Worm (Caenorhabditis elegans) whole organism, L4 larva: ENCODE results near the gene Y66D12A.13.

Source experiments
- D1046.2 ChIP-seq: fragments of 200-800 bp; sonication (Bioruptor generic); IDR thresholded peaks from 2 replicates; pipeline ENCODE4 v1.3.6; 2022; ENCODE audit warnings: missing genetic modification characterization, missing compliant biosample characterization
- F10B5.3 ChIP-seq: sonication (generic microtip); optimal IDR thresholded peaks from 2 replicates; lab custom pipeline; 2016; ENCODE audit warnings: mild to moderate bottlenecking, missing genetic modification characterization, missing compliant biosample characterization
- F26F4.8 ChIP-seq: fragments of 200-800 bp; sonication (Bioruptor generic); conservative IDR thresholded peaks from 2 replicates; pipeline ENCODE4 v1.3.6; 2022; ENCODE audit warnings: missing genetic modification characterization, missing compliant biosample characterization
- F44E2.7 ChIP-seq: fragments of 200-800 bp; sonication (Bioruptor generic); IDR thresholded peaks from 2 replicates; pipeline ENCODE4 v2.1.2; 2022; ENCODE audit warnings: missing genetic modification characterization, missing compliant biosample characterization
- F49E8.2 ChIP-seq: sonication (generic microtip); optimal IDR thresholded peaks from 2 replicates; lab custom pipeline; 2016; ENCODE audit warnings: missing compliant biosample characterization, mild to moderate bottlenecking, missing genetic modification characterization, borderline replicate concordance
- R02D3.7 ChIP-seq: fragments of 150-350 bp; sonication (generic microtip); optimal IDR thresholded peaks from 3 replicates; lab custom pipeline; 2014; ENCODE audit warnings: missing biosample characterization, missing genetic modification characterization
- T20F7.1 ChIP-seq: fragments of 200-800 bp; sonication (Bioruptor generic); optimal IDR thresholded peaks from 2 replicates; lab custom pipeline; 2018; ENCODE audit warnings: mild to moderate bottlenecking, missing genetic modification characterization, missing compliant biosample characterization
- Y48G9A.11 ChIP-seq: fragments of 200-800 bp; sonication (Bioruptor generic); IDR thresholded peaks from 2 replicates; pipeline ENCODE4 v1.3.6; 2022; ENCODE audit warnings: missing genetic modification reagents, missing genetic modification characterization, missing compliant biosample characterization
- Y75B8A.6 ChIP-seq: fragments of 200-800 bp; sonication (Bioruptor generic); IDR thresholded peaks from 2 replicates; pipeline ENCODE4 v1.3.6; 2022; ENCODE audit warnings: missing genetic modification reagents, missing genetic modification characterization, missing compliant biosample characterization
- ZK546.5 ChIP-seq, 2 experiments: sonication (generic microtip); optimal IDR thresholded peaks; 2 replicates each; lab custom pipeline; 2017; ENCODE audit warnings: missing biosample characterization in 2 of 2, missing genetic modification characterization in 2 of 2
- ceh-20 ChIP-seq: fragments of 200-800 bp; sonication (Bioruptor generic); IDR thresholded peaks from 2 replicates; pipeline ENCODE4 v1.3.6; 2022; ENCODE audit warnings: missing genetic modification reagents, missing genetic modification characterization, missing compliant biosample characterization
- ceh-32 ChIP-seq: sonication (generic microtip); optimal IDR thresholded peaks from 2 replicates; lab custom pipeline; 2016; ENCODE audit warnings: mild to moderate bottlenecking, missing genetic modification characterization, missing compliant biosample characterization; ENCODE audit not compliant: poor library complexity
- ceh-44 ChIP-seq: fragments of 200-800 bp; sonication (Bioruptor generic); IDR thresholded peaks from 2 replicates; pipeline ENCODE4 v1.3.6; 2022; ENCODE audit warnings: missing genetic modification reagents, missing genetic modification characterization, missing compliant biosample characterization
- ctbp-1 ChIP-seq: fragments of 200-800 bp; sonication (Bioruptor generic); IDR thresholded peaks from 2 replicates; pipeline ENCODE4 v1.3.6; 2022; ENCODE audit warnings: missing genetic modification reagents, missing genetic modification characterization, missing compliant biosample characterization
- daf-12 ChIP-seq: fragments of 150-350 bp; optimal IDR thresholded peaks from 2 replicates; lab custom pipeline; 2014; ENCODE audit warnings: missing biosample characterization, missing genetic modification reagents, missing genetic modification characterization
- daf-16 ChIP-seq, 3 experiments: sonication (generic microtip); optimal IDR thresholded peaks; 2 replicates each; lab custom pipeline; 2016 to 2017; ENCODE audit warnings: missing genetic modification characterization in 3 of 3, missing genetic modification reagents in 3 of 3, mild to moderate bottlenecking in 2 of 3, missing compliant biosample characterization in 2 of 3, missing biosample characterization in 1 of 3, moderate library complexity in 1 of 3
- dmd-6 ChIP-seq: fragments of 200-800 bp; sonication (Bioruptor generic); IDR thresholded peaks from 2 replicates; pipeline ENCODE4 v1.3.6; 2022; ENCODE audit warnings: missing genetic modification reagents, missing genetic modification characterization, missing compliant biosample characterization
- dmd-9 ChIP-seq: fragments of 200-800 bp; sonication (Bioruptor generic); IDR thresholded peaks from 2 replicates; pipeline ENCODE4 v1.3.6; 2022; ENCODE audit warnings: missing genetic modification reagents, missing genetic modification characterization, missing compliant biosample characterization
- dpl-1 ChIP-seq: fragments of 150-350 bp; optimal IDR thresholded peaks from 2 replicates; lab custom pipeline; 2014; ENCODE audit warnings: missing biosample characterization, missing genetic modification reagents, missing genetic modification characterization
- egl-27 ChIP-seq: sonication (generic microtip); optimal IDR thresholded peaks from 3 replicates; lab custom pipeline; 2017; ENCODE audit warnings: missing biosample characterization, missing genetic modification reagents, missing genetic modification characterization
- gei-8 ChIP-seq: fragments of 200-800 bp; sonication (Bioruptor generic); optimal IDR thresholded peaks from 2 replicates; lab custom pipeline; 2018; ENCODE audit warnings: mild to moderate bottlenecking, missing genetic modification characterization, missing compliant biosample characterization
- hif-1 ChIP-seq, 2 experiments: sonication (generic microtip); optimal IDR thresholded peaks; 2 replicates each; lab custom pipeline; 2016 to 2017; ENCODE audit warnings: missing compliant biosample characterization in 2 of 2, missing genetic modification characterization in 2 of 2, missing genetic modification reagents in 2 of 2, missing genotype in 2 of 2, mild to moderate bottlenecking in 1 of 2
- hlh-30 ChIP-seq: sonication (generic microtip); optimal IDR thresholded peaks from 2 replicates; lab custom pipeline; 2017; ENCODE audit warnings: antibody characterized with exemption, mild to moderate bottlenecking, missing genetic modification characterization, missing compliant biosample characterization; ENCODE audit not compliant: insufficient read depth
- hmg-1.1 ChIP-seq: fragments of 200-800 bp; sonication (Bioruptor generic); IDR thresholded peaks from 2 replicates; pipeline ENCODE4 v1.3.6; 2022; ENCODE audit warnings: missing genetic modification reagents, missing genetic modification characterization, missing compliant biosample characterization
- lim-7 ChIP-seq: fragments of 200-800 bp; sonication (Bioruptor generic); IDR thresholded peaks from 2 replicates; pipeline ENCODE4 v1.3.6; 2022; ENCODE audit warnings: missing genetic modification characterization, missing compliant biosample characterization
- lin-1 ChIP-seq: fragments of 200-800 bp; sonication (Bioruptor generic); IDR thresholded peaks from 2 replicates; pipeline ENCODE4 v1.3.6; 2022; ENCODE audit warnings: missing genetic modification reagents, missing genetic modification characterization, missing compliant biosample characterization
- lin-13 ChIP-seq: fragments of 150-350 bp; optimal IDR thresholded peaks from 2 replicates; lab custom pipeline; 2014; ENCODE audit warnings: missing biosample characterization, missing genetic modification reagents, missing genetic modification characterization
- lin-38 ChIP-seq: fragments of 200-800 bp; sonication (Bioruptor generic); IDR thresholded peaks from 2 replicates; pipeline ENCODE4 v1.3.6; 2022; ENCODE audit warnings: missing genetic modification reagents, missing genetic modification characterization, missing compliant biosample characterization
- lsy-2 ChIP-seq, 2 experiments: fragments of 150-350 bp in 1 of 2; sonication (generic microtip) in 1 of 2; optimal IDR thresholded peaks; 2 replicates each; lab custom pipeline; 2014 to 2017; ENCODE audit warnings: missing biosample characterization in 2 of 2, missing genetic modification characterization in 2 of 2
- madf-5 ChIP-seq, 2 experiments: fragments of 200-800 bp; sonication (Bioruptor generic); IDR thresholded peaks; 2 replicates each; pipeline ENCODE4 v1.3.6; 2022; ENCODE audit warnings: missing compliant biosample characterization in 2 of 2, missing genetic modification characterization in 2 of 2
- mes-2 ChIP-seq: sonication (generic microtip); optimal IDR thresholded peaks from 2 replicates; lab custom pipeline; 2016; ENCODE audit warnings: missing genotype, mild to moderate bottlenecking, missing genetic modification characterization, missing compliant biosample characterization; ENCODE audit not compliant: poor library complexity, severe bottlenecking
- mxl-3 ChIP-seq: fragments of 200-800 bp; sonication (Bioruptor generic); optimal IDR thresholded peaks from 2 replicates; lab custom pipeline; 2018; ENCODE audit warnings: mild to moderate bottlenecking, missing genetic modification characterization, missing compliant biosample characterization
- nhr-102 ChIP-seq: sonication (generic microtip); optimal IDR thresholded peaks from 2 replicates; lab custom pipeline; 2016; ENCODE audit warnings: mild to moderate bottlenecking, missing genetic modification characterization, moderate library complexity, missing compliant biosample characterization
- nhr-111 ChIP-seq: fragments of 200-800 bp; sonication (Bioruptor generic); optimal IDR thresholded peaks from 2 replicates; lab custom pipeline; 2018; ENCODE audit warnings: mild to moderate bottlenecking, missing genetic modification characterization, missing compliant biosample characterization
- nhr-237 ChIP-seq: sonication (generic microtip); optimal IDR thresholded peaks from 2 replicates; lab custom pipeline; 2017; ENCODE audit warnings: missing biosample characterization, missing genetic modification characterization
- nhr-28 ChIP-seq: fragments of 150-350 bp; optimal IDR thresholded peaks from 2 replicates; lab custom pipeline; 2014; ENCODE audit warnings: missing biosample characterization, missing genetic modification characterization
- nhr-6 ChIP-seq: fragments of 150-350 bp; optimal IDR thresholded peaks from 2 replicates; lab custom pipeline; 2014; ENCODE audit warnings: missing biosample characterization, missing genetic modification characterization
- pha-4 ChIP-seq, 2 experiments: fragments of 150-350 bp in 1 of 2; fragments of 200-800 bp in 1 of 2; sonication (Bioruptor generic) in 1 of 2; IDR thresholded peaks in 1 of 2; optimal IDR thresholded peaks in 1 of 2; 2 replicates each; pipeline versions ENCODE4 v1.3.6 to Lab custom; 2014 to 2022; ENCODE audit warnings: missing genetic modification characterization in 2 of 2, missing genetic modification reagents in 2 of 2, missing biosample characterization in 1 of 2, missing compliant biosample characterization in 1 of 2
- php-3 ChIP-seq: fragments of 200-800 bp; sonication (Bioruptor generic); IDR thresholded peaks from 2 replicates; pipeline ENCODE4 v1.3.6; 2022; ENCODE audit warnings: missing genetic modification reagents, missing genetic modification characterization, missing compliant biosample characterization
- saeg-2 ChIP-seq: fragments of 200-800 bp; sonication (Bioruptor generic); IDR thresholded peaks from 2 replicates; pipeline ENCODE4 v1.3.6; 2022; ENCODE audit warnings: missing genetic modification reagents, missing genetic modification characterization, missing compliant biosample characterization
- set-16 ChIP-seq: fragments of 200-800 bp; sonication (Bioruptor generic); IDR thresholded peaks from 2 replicates; pipeline ENCODE4 v1.3.6; 2022; ENCODE audit warnings: missing genetic modification reagents, missing genetic modification characterization, missing compliant biosample characterization
- spr-1 ChIP-seq: sonication (generic microtip); optimal IDR thresholded peaks from 2 replicates; lab custom pipeline; 2016; ENCODE audit warnings: mild to moderate bottlenecking, missing genetic modification characterization, missing compliant biosample characterization
- spr-3 ChIP-seq: fragments of 200-800 bp; sonication (Bioruptor generic); optimal IDR thresholded peaks from 2 replicates; lab custom pipeline; 2018; ENCODE audit warnings: mild to moderate bottlenecking, missing genetic modification characterization, missing compliant biosample characterization
- tag-97 ChIP-seq: fragments of 200-800 bp; sonication (Bioruptor generic); IDR thresholded peaks from 2 replicates; pipeline ENCODE4 v1.3.6; 2022; ENCODE audit warnings: missing genetic modification characterization, missing compliant biosample characterization
- tra-1 ChIP-seq: fragments of 200-800 bp; sonication (Bioruptor generic); IDR thresholded peaks from 2 replicates; pipeline ENCODE4 v1.3.6; 2022; ENCODE audit warnings: missing genetic modification reagents, missing genetic modification characterization, missing compliant biosample characterization
- unc-130 ChIP-seq: sonication (generic microtip); optimal IDR thresholded peaks from 2 replicates; lab custom pipeline; 2016; ENCODE audit warnings: missing genetic modification reagents, missing genetic modification characterization, missing compliant biosample characterization
- unc-39 ChIP-seq: sonication (generic microtip); optimal IDR thresholded peaks from 2 replicates; lab custom pipeline; 2017; ENCODE audit warnings: missing biosample characterization, missing genetic modification characterization
- zag-1 ChIP-seq: fragments of 150-350 bp; optimal IDR thresholded peaks from 2 replicates; lab custom pipeline; 2014; ENCODE audit warnings: missing biosample characterization, missing genetic modification characterization
- zfp-3 ChIP-seq: fragments of 200-800 bp; sonication (Bioruptor generic); conservative IDR thresholded peaks from 2 replicates; pipeline ENCODE4 v1.3.6; 2022; ENCODE audit warnings: missing genetic modification reagents, missing genetic modification characterization, missing compliant biosample characterization

The Y66D12A.13 gene

DNA sequence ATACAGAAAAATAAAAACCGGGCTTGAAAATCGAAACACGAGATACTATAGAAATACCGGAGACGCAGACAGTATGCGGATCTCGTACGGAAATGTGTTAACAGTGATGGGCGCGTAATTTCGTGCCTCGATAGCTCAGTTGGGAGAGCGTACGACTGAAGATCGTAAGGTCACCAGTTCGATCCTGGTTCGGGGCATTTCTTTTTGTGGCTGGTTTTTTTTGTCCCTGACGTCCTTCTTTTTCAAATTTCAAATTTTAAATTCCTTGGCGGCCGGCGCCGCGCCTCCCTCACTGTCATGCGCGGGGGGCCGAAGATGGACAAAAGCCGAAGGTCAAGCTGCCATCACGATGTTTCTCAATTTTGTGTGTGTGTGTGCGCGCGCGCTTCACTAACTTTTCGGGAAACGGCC is 6.5 kb downstream of the Y66D12A.13 start (continued):
- TF ChIP-seq hlh-30 (tag; lab: Kevin White, UChicago) (peak; percentile 56), tag-97 (no peak), ceh-20 (GFP tag; lab: Robert Waterston, UW) (peak; percentile 53; the same call in 1 of the 2 replicates), nhr-237 (tag; lab: Kevin White, UChicago) (no peak), hif-1 (tag; optimal IDR thresholded peaks at IDR 0.05; lab: Kevin White, UChicago) (no peak), lin-1 (0 out of 2 replicates have a peak, but pooled peaks have one; percentile 38), nhr-111 (GFP tag; lab: Kevin White, UChicago) (no peak), mes-2 (tag; lab: Kevin White, UChicago) (peak; percentile 60), ceh-32 (tag; lab: Kevin White, UChicago) (no peak), nhr-28 (tag; lab: Kevin White, UChicago) (no peak), ZK546.5 (tag; optimal IDR thresholded peaks at IDR 0.05; lab: Kevin White, UChicago) (no peak), unc-39 (tag; lab: Kevin White, UChicago) (no peak), set-16 (GFP tag; lab: Robert Waterston, UW) (peak; percentile 43; the same call in 1 of the 2 replicates), zfp-3 (GFP tag; lab: Robert Waterston, UW) (no peak), gei-8 (GFP tag; lab: Kevin White, UChicago) (no peak), lsy-2 (tag; optimal IDR thresholded peaks at IDR 0.05; lab: Kevin White, UChicago) (peak in 1 of 2 experiments; percentile 23), F26F4.8 (GFP tag; lab: Robert Waterston, UW) (no peak), unc-130 (GFP tag; lab: Kevin White, UChicago) (peak; percentile 37), mxl-3 (GFP tag; lab: Kevin White, UChicago) (no peak), nhr-102 (tag; lab: Kevin White, UChicago) (no peak), dpl-1 (GFP tag; lab: Kevin White, UChicago) (peak; percentile 14), dmd-6 (GFP tag; lab: Robert Waterston, UW) (peak; percentile 27; the same call in 1 of the 2 replicates), daf-16 (GFP tag; optimal IDR thresholded peaks at IDR 0.05; lab: Kevin White, UChicago) (peak in 1 of 2 experiments; percentile 6), daf-16 (tag; optimal IDR thresholded peaks at IDR 0.05; lab: Kevin White, UChicago) (peak; percentile 24), ceh-44 (GFP tag; lab: Robert Waterston, UW) (0 out of 2 replicates have a peak, but pooled peaks have one; percentile 23), R02D3.7 (tag; lab: Kevin White, UChicago) (no peak), spr-3 (GFP tag; lab: Kevin White, UChicago) (no peak), daf-12 (tag; lab: Kevin White, UChicago) (no peak), hmg-1.1 (GFP tag; lab: Robert Waterston, UW) (peak; percentile 42; the same call in 1 of the 2 replicates), madf-5 (GFP tag; IDR thresholded peaks at IDR 0.05; lab: Robert Waterston, UW) (peak; percentile 69 to 84; a peak in 2 of 4 replicates), saeg-2 (GFP tag; lab: Robert Waterston, UW) (no peak), D1046.2 (GFP tag; lab: Robert Waterston, UW) (no peak), dmd-9 (GFP tag; lab: Robert Waterston, UW) (no peak), spr-1 (peak; percentile 47), pha-4 (GFP tag; IDR thresholded peaks at IDR 0.05; lab: Robert Waterston, UW) (peak; percentile 70; the same call in 1 of the 2 replicates), pha-4 (tag; optimal IDR thresholded peaks at IDR 0.05; lab: Kevin White, UChicago) (no peak), Y48G9A.11 (peak; percentile 46; the same call in 1 of the 2 replicates), lin-38 (GFP tag; lab: Robert Waterston, UW) (peak; percentile 68), ctbp-1 (GFP tag; lab: Robert Waterston, UW) (no peak), lin-13 (GFP tag; lab: Kevin White, UChicago) (no peak), F44E2.7 (no peak), nhr-6 (tag; lab: Kevin White, UChicago) (no peak), egl-27 (no peak), Y75B8A.6 (GFP tag; lab: Robert Waterston, UW) (no peak), lim-7 (GFP tag; lab: Robert Waterston, UW) (peak; percentile 77), tra-1 (GFP tag; lab: Robert Waterston, UW) (0 out of 2 replicates have a peak, but pooled peaks have one; percentile 24), zag-1 (tag; lab: Kevin White, UChicago) (no peak), F10B5.3 (no peak), php-3 (GFP tag; lab: Robert Waterston, UW) (no peak), T20F7.1 (GFP tag; lab: Kevin White, UChicago) (no peak), F49E8.2 (tag; lab: Kevin White, UChicago) (peak; percentile 26)
